Fruit fly (Drosophila melanogaster) whole organism, adult: Measurements from ENCODE around the gene CG43896.
A peak's percentile ranks its signal among the peaks of the same experiment; 100 is the strongest.

ENCODE experiments used
- CG11617 ChIP-seq: fragments of 200-800 bp; sonication (Bioruptor generic); optimal IDR thresholded peaks from 2 replicates; lab custom pipeline; 2017; ENCODE audit warnings: mild to moderate bottlenecking, missing biosample characterization, missing genetic modification reagents, missing genetic modification characterization
- CG12768 ChIP-seq: fragments of 200-800 bp; sonication (Bioruptor generic); optimal IDR thresholded peaks from 2 replicates; lab custom pipeline; 2017; ENCODE audit warnings: missing biosample characterization, missing genetic modification characterization, mild to moderate bottlenecking, moderate library complexity, missing genetic modification reagents
- CG14711 ChIP-seq: fragments of 200-800 bp; sonication (Bioruptor generic); optimal IDR thresholded peaks from 2 replicates; lab custom pipeline; 2018; ENCODE audit warnings: missing biosample characterization, mild to moderate bottlenecking, missing genetic modification characterization, moderate library complexity
- CG1620 ChIP-seq: fragments of 200-800 bp; sonication (Bioruptor generic); optimal IDR thresholded peaks from 2 replicates; lab custom pipeline; 2016; ENCODE audit warnings: missing biosample characterization, missing genetic modification characterization
- CG33017 ChIP-seq: fragments of 200-800 bp; sonication (Bioruptor generic); optimal IDR thresholded peaks from 2 replicates; lab custom pipeline; 2018; ENCODE audit warnings: missing biosample characterization, mild to moderate bottlenecking, missing genetic modification characterization, moderate library complexity
- CG5204 ChIP-seq: fragments of 200-800 bp; sonication (Bioruptor generic); optimal IDR thresholded peaks from 2 replicates; lab custom pipeline; 2016; ENCODE audit warnings: missing biosample characterization, missing genetic modification characterization
- CG7045 ChIP-seq: fragments of 200-800 bp; sonication (Bioruptor generic); optimal IDR thresholded peaks from 2 replicates; lab custom pipeline; 2017; ENCODE audit warnings: missing biosample characterization, mild to moderate bottlenecking, missing genetic modification characterization
- CG7101 ChIP-seq: fragments of 200-800 bp; sonication (Bioruptor generic); optimal IDR thresholded peaks from 2 replicates; lab custom pipeline; 2018; ENCODE audit warnings: missing biosample characterization, mild to moderate bottlenecking, missing genetic modification characterization, moderate library complexity
- Clk ChIP-seq: fragments of 200-800 bp; sonication (Bioruptor generic); optimal IDR thresholded peaks from 2 replicates; lab custom pipeline; 2017; ENCODE audit warnings: missing biosample characterization, missing genetic modification characterization
- Crg-1 ChIP-seq: fragments of 200-800 bp; sonication (Bioruptor generic); optimal IDR thresholded peaks from 2 replicates; lab custom pipeline; 2016; ENCODE audit warnings: missing biosample characterization, missing genetic modification characterization
- Hr96 ChIP-seq: fragments of 200-800 bp; sonication (Bioruptor generic); optimal IDR thresholded peaks from 2 replicates; lab custom pipeline; 2016; ENCODE audit warnings: missing biosample characterization, missing genetic modification characterization
- Mnt ChIP-seq: fragments of 200-800 bp; sonication (Bioruptor generic); optimal IDR thresholded peaks from 2 replicates; lab custom pipeline; 2016; ENCODE audit warnings: missing biosample characterization, mild to moderate bottlenecking, missing genetic modification characterization
- bab1 ChIP-seq: fragments of 200-800 bp; sonication (Bioruptor generic); optimal IDR thresholded peaks from 3 replicates; lab custom pipeline; 2019; ENCODE audit warnings: missing biosample characterization, mild to moderate bottlenecking, missing genetic modification characterization, moderate library complexity
- cic ChIP-seq: fragments of 200-800 bp; sonication (Bioruptor generic); optimal IDR thresholded peaks from 2 replicates; lab custom pipeline; 2017; ENCODE audit warnings: missing biosample characterization, mild to moderate bottlenecking, missing genetic modification characterization, moderate library complexity
- cnc ChIP-seq, 2 experiments: fragments of >200 bp; optimal IDR thresholded peaks; 2 replicates each; lab custom pipeline; 2017
- kay ChIP-seq: fragments of 200-800 bp; sonication (Bioruptor generic); peaks from one replicate; lab custom pipeline; 2016; ENCODE audit warnings: missing biosample characterization, missing genetic modification characterization, borderline replicate concordance
- ovo ChIP-seq: fragments of 200-800 bp; sonication (Bioruptor generic); optimal IDR thresholded peaks from 2 replicates; lab custom pipeline; 2016; ENCODE audit warnings: missing biosample characterization, missing genetic modification characterization
- pad ChIP-seq: fragments of 200-800 bp; sonication (Bioruptor generic); optimal IDR thresholded peaks from 3 replicates; lab custom pipeline; 2017; ENCODE audit warnings: missing biosample characterization, missing genetic modification characterization, mild to moderate bottlenecking, moderate library complexity, missing genetic modification reagents
- tj ChIP-seq: fragments of 200-800 bp; sonication (Bioruptor generic); optimal IDR thresholded peaks from 3 replicates; lab custom pipeline; 2017; ENCODE audit warnings: missing biosample characterization, mild to moderate bottlenecking, missing genetic modification characterization, moderate library complexity
- toe ChIP-seq: fragments of 200-800 bp; sonication (Bioruptor generic); optimal IDR thresholded peaks from 2 replicates; lab custom pipeline; 2016; ENCODE audit warnings: missing biosample characterization, missing genetic modification characterization

Gene CG43896

dm6 chr3L:12002321-12003248 is 26.7 kb downstream of the CG43896 start, which contains the start of the genes Pop2 and CG6928:
Gene Pop2, minus strand, starts transcription at chr3L:12002915.
Gene CG6928, plus strand, starts transcription at chr3L:12003155.
- TF ChIP-seq Clk, result peak; percentile 68
- TF ChIP-seq ovo (GFP tag; lab: Kevin White, UChicago), result peak; percentile 71
- no peak for TF ChIP-seq cnc (optimal IDR thresholded peaks at IDR 0.05; lab: Kevin White, UChicago)
- no peak for TF ChIP-seq kay (GFP tag; lab: Kevin White, UChicago)
- peak; percentile 82 for TF ChIP-seq toe (GFP tag; lab: Kevin White, UChicago)
- peak; percentile 46 for TF ChIP-seq CG7101 (tag; lab: Kevin White, UChicago)
- TF ChIP-seq CG11617, result peak; percentile 47
- peak; percentile 61 for TF ChIP-seq pad (GFP tag; lab: Kevin White, UChicago)
- TF ChIP-seq cic (GFP tag; lab: Kevin White, UChicago), result no peak
- peak; percentile 38 for TF ChIP-seq CG12768 (GFP tag; lab: Kevin White, UChicago)
- TF ChIP-seq CG5204 (GFP tag; lab: Kevin White, UChicago), result peak; percentile 82
- peak; percentile 79 for TF ChIP-seq Crg-1
- TF ChIP-seq bab1 (GFP tag; lab: Kevin White, UChicago), result peak; percentile 27
- TF ChIP-seq Hr96 (GFP tag; lab: Kevin White, UChicago), result peak; percentile 82
- peak; percentile 87 for TF ChIP-seq CG1620 (GFP tag; lab: Kevin White, UChicago)
- no peak for TF ChIP-seq CG7045 (GFP tag; lab: Kevin White, UChicago)
- peak; percentile 98 for TF ChIP-seq CG14711 (tag; lab: Kevin White, UChicago)
- no peak for TF ChIP-seq CG33017 (tag; lab: Kevin White, UChicago)
- peak; percentile 73 for TF ChIP-seq Mnt (GFP tag; lab: Kevin White, UChicago)
- peak; percentile 24 for TF ChIP-seq tj (GFP tag; lab: Kevin White, UChicago)

- peak; percentile 20 for TF ChIP-seq pad (GFP tag; lab: Kevin White, UChicago)
- TF ChIP-seq cic (GFP tag; lab: Kevin White, UChicago), result no peak
- no peak for TF ChIP-seq CG11617
Observed at dm6 chr3L:12003457-12003856, 27.5 kb downstream of the CG43896 start.

DNA sequence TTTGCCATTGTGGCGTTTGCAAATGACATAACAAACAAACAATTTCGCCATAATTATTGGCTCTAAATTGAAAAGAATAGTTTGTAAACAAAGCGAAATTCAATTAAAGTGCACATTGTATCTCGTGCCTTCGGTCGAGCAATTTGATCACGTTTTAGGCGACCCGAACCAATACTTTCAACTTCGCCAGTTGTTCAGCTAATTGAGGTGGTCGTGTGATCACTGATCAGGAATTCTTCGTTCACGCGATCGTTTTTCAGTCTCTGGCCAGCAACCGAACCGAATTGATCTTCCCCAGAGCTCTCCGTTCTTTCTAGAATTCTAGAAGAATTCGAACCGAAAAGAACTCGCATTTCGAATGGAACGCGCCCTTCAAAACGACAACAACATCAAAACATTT is 28.2 kb downstream of the CG43896 start:
- TF ChIP-seq toe (GFP tag; lab: Kevin White, UChicago) (no peak), bab1 (GFP tag; lab: Kevin White, UChicago) (no peak), CG14711 (tag; lab: Kevin White, UChicago) (no peak), tj (GFP tag; lab: Kevin White, UChicago) (no peak), CG1620 (GFP tag; lab: Kevin White, UChicago) (no peak), cic (GFP tag; lab: Kevin White, UChicago) (no peak), CG5204 (GFP tag; lab: Kevin White, UChicago) (no peak)

dm6 chr3L:12007945-12008344 is 32.0 kb downstream of the CG43896 start:
- TF ChIP-seq pad (GFP tag; lab: Kevin White, UChicago) (no peak), CG14711 (tag; lab: Kevin White, UChicago) (no peak), cic (GFP tag; lab: Kevin White, UChicago) (no peak), bab1 (GFP tag; lab: Kevin White, UChicago) (no peak), Crg-1 (no peak), CG11617 (no peak), CG1620 (GFP tag; lab: Kevin White, UChicago) (no peak), CG33017 (tag; lab: Kevin White, UChicago) (no peak), tj (GFP tag; lab: Kevin White, UChicago) (no peak)

- no peak for TF ChIP-seq CG5204 (GFP tag; lab: Kevin White, UChicago)
- no peak for TF ChIP-seq cic (GFP tag; lab: Kevin White, UChicago)
- TF ChIP-seq cnc (optimal IDR thresholded peaks at IDR 0.05; lab: Kevin White, UChicago), result no peak
- no peak for TF ChIP-seq CG1620 (GFP tag; lab: Kevin White, UChicago)
- TF ChIP-seq kay (GFP tag; lab: Kevin White, UChicago), result no peak
- no peak for TF ChIP-seq CG11617
- TF ChIP-seq bab1 (GFP tag; lab: Kevin White, UChicago), result no peak
- TF ChIP-seq Mnt (GFP tag; lab: Kevin White, UChicago), result no peak
- no peak for TF ChIP-seq CG33017 (tag; lab: Kevin White, UChicago)
- TF ChIP-seq pad (GFP tag; lab: Kevin White, UChicago), result no peak
- TF ChIP-seq CG14711 (tag; lab: Kevin White, UChicago), result no peak
- no peak for TF ChIP-seq Crg-1
- TF ChIP-seq CG7101 (tag; lab: Kevin White, UChicago), result no peak
- TF ChIP-seq Clk, result no peak
- no peak for TF ChIP-seq CG7045 (GFP tag; lab: Kevin White, UChicago)
- no peak for TF ChIP-seq tj (GFP tag; lab: Kevin White, UChicago)
Observed at dm6 chr3L:12013698-12014097, 37.8 kb downstream of the CG43896 start.

dm6 chr3L:12014272-12014671 is 38.4 kb downstream of the CG43896 start:
- TF ChIP-seq CG11617 (no peak), CG14711 (tag; lab: Kevin White, UChicago) (no peak), cic (GFP tag; lab: Kevin White, UChicago) (no peak), CG12768 (GFP tag; lab: Kevin White, UChicago) (no peak), CG7045 (GFP tag; lab: Kevin White, UChicago) (no peak), kay (GFP tag; lab: Kevin White, UChicago) (no peak), bab1 (GFP tag; lab: Kevin White, UChicago) (no peak), toe (GFP tag; lab: Kevin White, UChicago) (no peak), CG7101 (tag; lab: Kevin White, UChicago) (no peak), CG5204 (GFP tag; lab: Kevin White, UChicago) (no peak), Clk (no peak), Mnt (GFP tag; lab: Kevin White, UChicago) (no peak)
